Fruit fly (Drosophila melanogaster) whole organism, embryonic: ENCODE results near the gene mRpL10.
A peak's percentile ranks its signal among the peaks of the same experiment; 100 is the strongest.

ENCODE experiments used
- CG10543 ChIP-seq: fragments of 200-800 bp; sonication (Bioruptor generic); optimal IDR thresholded peaks from 3 replicates; lab custom pipeline; 2017; ENCODE audit warnings: missing biosample characterization, mild to moderate bottlenecking, missing genetic modification characterization, moderate library complexity
- CG12155 ChIP-seq: fragments of 200-800 bp; sonication (Bioruptor generic); optimal IDR thresholded peaks from 3 replicates; lab custom pipeline; 2016; ENCODE audit warnings: missing biosample characterization, missing genetic modification characterization
- CG1233 ChIP-seq: fragments of 200-800 bp; sonication (Bioruptor generic); optimal IDR thresholded peaks from 4 replicates; lab custom pipeline; 2018; ENCODE audit warnings: missing biosample characterization, mild to moderate bottlenecking, missing genetic modification characterization
- CG18262 ChIP-seq: fragments of 200-800 bp; optimal IDR thresholded peaks from 3 replicates; lab custom pipeline; 2019; ENCODE audit warnings: missing biosample characterization, mild to moderate bottlenecking, missing genetic modification characterization, moderate library complexity
- CG2116 ChIP-seq: fragments of 200-800 bp; sonication (Bioruptor generic); optimal IDR thresholded peaks from 3 replicates; lab custom pipeline; 2018; ENCODE audit warnings: missing biosample characterization, mild to moderate bottlenecking, missing genetic modification characterization
- CG2199 ChIP-seq: fragments of 200-800 bp; sonication (Bioruptor generic); IDR thresholded peaks from 3 replicates; pipeline ENCODE4 v1.3.6; 2022; ENCODE audit warnings: missing biosample characterization, missing genetic modification characterization
- CG2678 ChIP-seq: fragments of 200-800 bp; sonication (Bioruptor generic); optimal IDR thresholded peaks from 3 replicates; lab custom pipeline; 2019; ENCODE audit warnings: missing biosample characterization, mild to moderate bottlenecking, missing genetic modification characterization, moderate library complexity
- CG3163 ChIP-seq: fragments of 200-800 bp; sonication (Bioruptor generic); optimal IDR thresholded peaks from 3 replicates; lab custom pipeline; 2016; ENCODE audit warnings: missing biosample characterization, missing genetic modification characterization
- CG33213 ChIP-seq: fragments of 200-800 bp; sonication (Bioruptor generic); optimal IDR thresholded peaks from 3 replicates; lab custom pipeline; 2016; ENCODE audit warnings: missing biosample characterization, missing genetic modification characterization
- CG3407 ChIP-seq: fragments of 200-800 bp; sonication (Bioruptor generic); optimal IDR thresholded peaks from 2 replicates; lab custom pipeline; 2018; ENCODE audit warnings: missing biosample characterization, mild to moderate bottlenecking, missing genetic modification characterization
- CG6683 ChIP-seq: fragments of 200-800 bp; sonication (Bioruptor generic); optimal IDR thresholded peaks from 2 replicates; lab custom pipeline; 2017; ENCODE audit warnings: missing biosample characterization, mild to moderate bottlenecking, missing genetic modification characterization, missing genetic modification reagents
- CG6765 ChIP-seq: fragments of 200-800 bp; sonication (Bioruptor generic); optimal IDR thresholded peaks from 3 replicates; lab custom pipeline; 2017; ENCODE audit warnings: missing biosample characterization, mild to moderate bottlenecking, missing genetic modification characterization
- CG7271 ChIP-seq: fragments of 200-800 bp; sonication (Bioruptor generic); optimal IDR thresholded peaks from 2 replicates; lab custom pipeline; 2018; ENCODE audit warnings: missing biosample characterization, mild to moderate bottlenecking, missing genetic modification characterization, moderate library complexity
- CG7786 ChIP-seq: fragments of 200-800 bp; sonication (Bioruptor generic); optimal IDR thresholded peaks from 2 replicates; lab custom pipeline; 2016; ENCODE audit warnings: missing biosample characterization, missing genetic modification characterization
- CG8388 ChIP-seq: fragments of 200-800 bp; sonication (Bioruptor generic); optimal IDR thresholded peaks from 2 replicates; lab custom pipeline; 2019; ENCODE audit warnings: missing biosample characterization, mild to moderate bottlenecking, missing genetic modification characterization, moderate library complexity
- CHES-1-like ChIP-seq: fragments of 200-800 bp; sonication (Bioruptor generic); optimal IDR thresholded peaks from 2 replicates; lab custom pipeline; 2016; ENCODE audit warnings: missing biosample characterization, missing genetic modification characterization
- Elba2 ChIP-seq: fragments of 200-800 bp; sonication (Bioruptor generic); optimal IDR thresholded peaks from 3 replicates; lab custom pipeline; 2016; ENCODE audit warnings: missing biosample characterization, missing genetic modification characterization
- Fer1 ChIP-seq: fragments of 200-800 bp; sonication (Bioruptor generic); optimal IDR thresholded peaks from 2 replicates; lab custom pipeline; 2017; ENCODE audit warnings: missing biosample characterization, mild to moderate bottlenecking, missing genetic modification characterization
- HLH3B ChIP-seq: fragments of 200-800 bp; sonication (Bioruptor generic); IDR thresholded peaks from 2 replicates; pipeline ENCODE4 v1.3.6; 2022; ENCODE audit warnings: missing biosample characterization, missing genetic modification characterization
- NfI ChIP-seq: fragments of 200-800 bp; sonication (Bioruptor generic); optimal IDR thresholded peaks from 3 replicates; lab custom pipeline; 2018; ENCODE audit warnings: missing biosample characterization, mild to moderate bottlenecking, missing genetic modification characterization, moderate library complexity
- YL-1 ChIP-seq: fragments of 200-800 bp; sonication (Bioruptor generic); optimal IDR thresholded peaks from 3 replicates; lab custom pipeline; 2017; ENCODE audit warnings: missing biosample characterization, mild to moderate bottlenecking, missing genetic modification characterization
- ac ChIP-seq: fragments of 200-800 bp; sonication (Bioruptor generic); optimal IDR thresholded peaks from 3 replicates; lab custom pipeline; 2017; ENCODE audit warnings: missing biosample characterization, mild to moderate bottlenecking, missing genetic modification characterization
- ato ChIP-seq: fragments of 200-800 bp; sonication (Bioruptor generic); IDR thresholded peaks from 2 replicates; pipeline ENCODE4 v1.3.6; 2022; ENCODE audit warnings: missing biosample characterization, missing genetic modification characterization; ENCODE audit not compliant: partially characterized antibody
- br ChIP-seq: fragments of >200 bp; optimal IDR thresholded peaks from 2 replicates; lab custom pipeline; 2017
- crol ChIP-seq: fragments of 200-800 bp; sonication (Bioruptor generic); IDR thresholded peaks from 2 replicates; pipeline ENCODE4 v1.3.6; 2022; ENCODE audit warnings: missing biosample characterization, missing genetic modification characterization
- danr ChIP-seq: fragments of 200-800 bp; sonication (Bioruptor generic); IDR thresholded peaks from 2 replicates; pipeline ENCODE4 v1.3.6; 2022; ENCODE audit warnings: missing biosample characterization, missing genetic modification characterization
- dmrt11E ChIP-seq: fragments of 200-800 bp; sonication (Bioruptor generic); optimal IDR thresholded peaks from 3 replicates; lab custom pipeline; 2018; ENCODE audit warnings: missing biosample characterization, mild to moderate bottlenecking, missing genetic modification characterization, moderate library complexity
- gcm ChIP-seq: fragments of 200-800 bp; sonication (Bioruptor generic); optimal IDR thresholded peaks from 2 replicates; lab custom pipeline; 2019; ENCODE audit warnings: missing biosample characterization, mild to moderate bottlenecking, missing genetic modification characterization, moderate library complexity
- grau ChIP-seq: fragments of 200-800 bp; optimal IDR thresholded peaks from 3 replicates; lab custom pipeline; 2019; ENCODE audit warnings: missing biosample characterization, mild to moderate bottlenecking, missing genetic modification characterization, moderate library complexity
- gt ChIP-seq: fragments of 200-800 bp; sonication (Bioruptor generic); IDR thresholded peaks from 2 replicates; pipeline ENCODE4 v1.3.6; 2022; ENCODE audit warnings: missing biosample characterization, missing genetic modification characterization
- hth ChIP-seq: fragments of >200 bp; optimal IDR thresholded peaks from 2 replicates; lab custom pipeline; 2017; ENCODE audit warnings: inconsistent platforms
- jigr1 ChIP-seq: fragments of 200-800 bp; sonication (Bioruptor generic); IDR thresholded peaks from 3 replicates; pipeline ENCODE4 v1.3.6; 2022; ENCODE audit warnings: missing biosample characterization, missing genetic modification characterization
- knrl ChIP-seq: fragments of 200-800 bp; sonication (Bioruptor generic); IDR thresholded peaks from 3 replicates; pipeline ENCODE4 v1.3.6; 2022; ENCODE audit warnings: missing biosample characterization, missing genetic modification characterization; ENCODE audit not compliant: partially characterized antibody
- nerfin-2 ChIP-seq: fragments of 200-800 bp; sonication (Bioruptor generic); IDR thresholded peaks from 2 replicates; pipeline ENCODE4 v1.3.6; 2022; ENCODE audit warnings: missing biosample characterization, missing genetic modification characterization; ENCODE audit not compliant: partially characterized antibody
- nmo ChIP-seq: fragments of 200-800 bp; sonication (Bioruptor generic); optimal IDR thresholded peaks from 2 replicates; lab custom pipeline; 2018; ENCODE audit warnings: missing biosample characterization, mild to moderate bottlenecking, missing genetic modification characterization, moderate library complexity
- oc ChIP-seq: fragments of 200-800 bp; sonication (Bioruptor generic); optimal IDR thresholded peaks from 2 replicates; lab custom pipeline; 2018; ENCODE audit warnings: missing biosample characterization, mild to moderate bottlenecking, missing genetic modification characterization, moderate library complexity
- pros ChIP-seq: fragments of 200-800 bp; sonication (Bioruptor generic); optimal IDR thresholded peaks from 3 replicates; lab custom pipeline; 2019; ENCODE audit warnings: missing biosample characterization, mild to moderate bottlenecking, missing genetic modification characterization, moderate library complexity
- scrt ChIP-seq: fragments of 200-800 bp; sonication (Bioruptor generic); optimal IDR thresholded peaks from 2 replicates; lab custom pipeline; 2018; ENCODE audit warnings: missing biosample characterization, mild to moderate bottlenecking, missing genetic modification characterization, moderate library complexity
- sna ChIP-seq: fragments of 200-800 bp; sonication (Bioruptor generic); IDR thresholded peaks from 2 replicates; pipeline ENCODE4 v1.3.6; 2022; ENCODE audit warnings: missing biosample characterization, missing genetic modification characterization; ENCODE audit not compliant: partially characterized antibody
- so ChIP-seq: fragments of 200-800 bp; sonication (Bioruptor generic); IDR thresholded peaks from 3 replicates; pipeline ENCODE4 v1.3.6; 2022; ENCODE audit warnings: missing biosample characterization, missing genetic modification characterization
- tap ChIP-seq: fragments of 200-800 bp; optimal IDR thresholded peaks from 3 replicates; lab custom pipeline; 2019; ENCODE audit warnings: missing biosample characterization, mild to moderate bottlenecking, missing genetic modification characterization, moderate library complexity
- zfh1 ChIP-seq: fragments of 200-800 bp; sonication (Bioruptor generic); IDR thresholded peaks from 3 replicates; pipeline ENCODE4 v1.3.6; 2022; ENCODE audit warnings: missing biosample characterization, missing genetic modification characterization

The mRpL10 gene

dm6 chr2L:220509-220908 is 16.9 kb downstream of the mRpL10 start (continued):
- TF ChIP-seq CG6765 (GFP tag; lab: Kevin White, UChicago) (no peak), pros (peak; percentile 93), so (GFP tag; lab: Robert Waterston, UW) (0 out of 3 replicates have a peak, but pooled peaks have one; percentile 48), CG2116 (no peak), CG18262 (tag; lab: Kevin White, UChicago) (peak; percentile 15), CG3407 (GFP tag; lab: Kevin White, UChicago) (peak; percentile 47), CG7786 (GFP tag; lab: Kevin White, UChicago) (no peak), nmo (GFP tag; lab: Kevin White, UChicago) (no peak), HLH3B (GFP tag; lab: Robert Waterston, UW) (no peak), grau (no peak), jigr1 (GFP tag; lab: Robert Waterston, UW) (no peak), Elba2 (GFP tag; lab: Kevin White, UChicago) (no peak), CG2678 (no peak), br (lab: Kevin White, UChicago) (no peak), ac (peak; percentile 47), CG1233 (peak; percentile 41), tap (tag; lab: Kevin White, UChicago) (no peak), CG10543 (GFP tag; lab: Kevin White, UChicago) (peak; percentile 35), YL-1 (GFP tag; lab: Kevin White, UChicago) (peak; percentile 17), Fer1 (GFP tag; lab: Kevin White, UChicago) (peak; percentile 29), CG3163 (peak; percentile 5), scrt (no peak), CHES-1-like (GFP tag; lab: Kevin White, UChicago) (peak; percentile 25), CG33213 (peak; percentile 49), zfh1 (peak; percentile 32; the same call in 1 of the 3 replicates), gcm (GFP tag; lab: Kevin White, UChicago) (peak; percentile 32), CG8388 (no peak), dmrt11E (tag; lab: Kevin White, UChicago) (peak; percentile 27), knrl (GFP tag; lab: Robert Waterston, UW) (no peak), NfI (no peak)

DNA sequence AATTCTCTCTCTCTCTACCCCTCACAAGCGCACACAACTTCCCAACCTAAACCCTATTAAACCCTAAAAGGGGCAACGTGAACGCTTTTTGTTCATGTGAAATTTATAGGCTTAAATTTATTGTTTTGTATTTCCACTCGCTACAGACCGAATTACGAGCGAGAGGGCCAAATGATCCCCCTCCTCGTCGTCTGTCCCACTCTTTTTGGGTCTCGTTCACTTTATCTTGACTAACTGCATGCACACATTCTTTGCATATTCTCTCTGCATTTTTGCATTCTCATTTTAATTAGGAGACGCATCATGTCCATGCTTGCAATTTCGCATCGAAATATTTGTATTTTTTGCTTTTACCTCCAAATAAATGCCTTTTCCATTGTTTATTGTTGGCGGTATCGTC is 17.6 kb downstream of the mRpL10 start:
- TF ChIP-seq sna (GFP tag; lab: Robert Waterston, UW) (no peak), CG2199 (GFP tag; lab: Robert Waterston, UW) (0 out of 3 replicates have a peak, but pooled peaks have one; percentile 11), nerfin-2 (GFP tag; lab: Robert Waterston, UW) (peak; percentile 40; the same call in 1 of the 2 replicates), ato (GFP tag; lab: Robert Waterston, UW) (0 out of 2 replicates have a peak, but pooled peaks have one; percentile 20), oc (tag; lab: Kevin White, UChicago) (peak; percentile 7), CG12155 (peak; percentile 74), CG7271 (tag; lab: Kevin White, UChicago) (no peak), so (GFP tag; lab: Robert Waterston, UW) (no peak), danr (GFP tag; lab: Robert Waterston, UW) (no peak), gt (GFP tag; lab: Robert Waterston, UW) (no peak), CG6683 (GFP tag; lab: Kevin White, UChicago) (no peak), hth (lab: Kevin White, UChicago) (no peak), crol (GFP tag; lab: Robert Waterston, UW) (peak; percentile 52; the same call in 1 of the 2 replicates)
